Worm (Caenorhabditis elegans) whole organism, midembryonic: Measurements from ENCODE around the gene srv-29.

Source experiments
- T22C8.4 ChIP-seq: fragments of 200-800 bp; sonication (Bioruptor generic); IDR thresholded peaks from 2 replicates; pipeline ENCODE4 v1.3.6; 2022; ENCODE audit warnings: missing genetic modification characterization, missing compliant biosample characterization
- cog-1 ChIP-seq: sonication (generic microtip); optimal IDR thresholded peaks from 2 replicates; lab custom pipeline; 2016; ENCODE audit warnings: missing genetic modification characterization, missing compliant biosample characterization
- flt-1 ChIP-seq: fragments of 200-800 bp; sonication (Bioruptor generic); IDR thresholded peaks from 2 replicates; pipeline ENCODE4 v1.3.6; 2022; ENCODE audit warnings: missing genetic modification characterization, missing compliant biosample characterization
- klf-2 ChIP-seq: fragments of 200-800 bp; sonication (Bioruptor generic); conservative IDR thresholded peaks from 2 replicates; pipeline ENCODE4 v1.3.6; 2022; ENCODE audit warnings: missing genetic modification reagents, missing genetic modification characterization, missing compliant biosample characterization
- med-1 ChIP-seq: sonication (generic microtip); optimal IDR thresholded peaks from 2 replicates; lab custom pipeline; 2017; ENCODE audit warnings: missing genetic modification characterization, mild to moderate bottlenecking, missing compliant biosample characterization, antibody characterized with exemption, missing genetic modification reagents; ENCODE audit not compliant: insufficient read depth
- tab-1 ChIP-seq: fragments of 200-800 bp; sonication (Bioruptor generic); IDR thresholded peaks from 2 replicates; pipeline ENCODE4 v1.3.6; 2022; ENCODE audit warnings: missing genetic modification characterization, missing compliant biosample characterization
- ztf-23 ChIP-seq: fragments of 200-800 bp; sonication (Bioruptor generic); IDR thresholded peaks from 2 replicates; pipeline ENCODE4 v1.3.6; 2022; ENCODE audit warnings: missing genetic modification reagents, missing genetic modification characterization, missing compliant biosample characterization
- ztf-29 ChIP-seq: fragments of 200-800 bp; sonication (Bioruptor generic); IDR thresholded peaks from 2 replicates; pipeline ENCODE4 v1.3.6; 2022; ENCODE audit warnings: missing genetic modification reagents, missing genetic modification characterization, missing compliant biosample characterization

ce11 chrIV:6266499-6266898 is at the start of gene srv-29:
- TF ChIP-seq flt-1 (GFP tag; lab: Robert Waterston, UW) (no peak), cog-1 (tag; lab: Kevin White, UChicago) (no peak), ztf-23 (no peak), ztf-29 (GFP tag; lab: Robert Waterston, UW) (no peak), tab-1 (GFP tag; lab: Robert Waterston, UW) (no peak), T22C8.4 (GFP tag; lab: Robert Waterston, UW) (no peak), klf-2 (no peak), med-1 (no peak)
